Worm (Caenorhabditis elegans): Measurements from ENCODE around the gene nhr-227.

nhr-227 gene

DNA sequence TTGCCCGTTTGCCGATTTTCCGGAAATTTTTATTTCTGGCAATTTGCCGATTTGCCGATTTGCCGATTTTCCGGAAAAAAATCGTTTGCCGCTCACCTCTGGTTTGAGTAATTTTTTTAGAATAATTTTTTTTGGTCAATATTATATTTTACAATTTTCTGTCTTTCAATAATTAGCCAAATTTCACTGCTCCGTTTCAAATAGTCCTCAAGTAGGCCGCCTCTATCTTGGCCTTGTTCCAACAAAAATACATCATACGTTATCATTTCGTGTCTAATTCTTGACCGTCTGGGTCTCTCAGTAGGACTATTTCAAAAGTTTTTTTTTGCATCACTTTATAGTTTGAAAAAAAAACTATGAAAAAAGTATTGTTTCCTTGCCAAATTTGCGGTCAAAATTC lies 7.0 kb downstream of the nhr-227 start, which contains the start of gene nhr-115:
Gene nhr-115, plus strand, starts transcription at position 301 of the 400 bp plus-strand sequence.
- TF ChIP-seq ceh-82 (tag; optimal IDR thresholded peaks at IDR 0.05): no peak
- peak; percentile 37 for TF ChIP-seq elt-2 (tag; optimal IDR thresholded peaks at IDR 0.05)

DNA sequence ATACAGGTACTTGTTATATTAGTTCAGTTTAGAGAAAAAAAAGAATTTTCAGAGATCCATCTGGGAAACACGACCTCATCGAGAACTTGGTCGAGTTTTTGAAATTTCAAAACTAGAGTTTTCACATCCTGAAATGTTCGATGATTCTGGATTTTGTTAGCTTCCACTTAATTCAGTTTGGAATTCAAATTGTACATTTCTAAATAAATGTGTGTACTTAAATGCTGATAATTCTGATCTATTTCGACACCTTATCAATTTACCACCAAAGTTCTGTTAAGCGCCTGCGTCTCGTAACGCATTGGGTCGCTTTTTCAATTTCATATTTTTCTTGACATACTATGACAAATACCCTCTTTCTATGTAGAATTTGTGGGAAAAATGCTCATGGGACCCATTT lies 9.3 kb downstream of the nhr-227 start, which contains the start of gene nhr-226:
Gene nhr-226, plus strand, starts transcription at position 301 of the 400 bp plus-strand sequence.
- no peak for TF ChIP-seq skn-1 (tag; optimal IDR thresholded peaks at IDR 0.05)
- TF ChIP-seq mdl-1 (tag; optimal IDR thresholded peaks at IDR 0.05): no peak
- TF ChIP-seq elt-2 (tag; optimal IDR thresholded peaks at IDR 0.05): peak; percentile 44
- TF ChIP-seq elt-3 (tag; optimal IDR thresholded peaks at IDR 0.05): no peak
- peak; percentile 31 for TF ChIP-seq pqm-1 (tag; optimal IDR thresholded peaks at IDR 0.05)
- TF ChIP-seq nhr-23 (tag; optimal IDR thresholded peaks at IDR 0.05): no peak
- TF ChIP-seq snpc-4 (tag; optimal IDR thresholded peaks at IDR 0.05): no peak

DNA sequence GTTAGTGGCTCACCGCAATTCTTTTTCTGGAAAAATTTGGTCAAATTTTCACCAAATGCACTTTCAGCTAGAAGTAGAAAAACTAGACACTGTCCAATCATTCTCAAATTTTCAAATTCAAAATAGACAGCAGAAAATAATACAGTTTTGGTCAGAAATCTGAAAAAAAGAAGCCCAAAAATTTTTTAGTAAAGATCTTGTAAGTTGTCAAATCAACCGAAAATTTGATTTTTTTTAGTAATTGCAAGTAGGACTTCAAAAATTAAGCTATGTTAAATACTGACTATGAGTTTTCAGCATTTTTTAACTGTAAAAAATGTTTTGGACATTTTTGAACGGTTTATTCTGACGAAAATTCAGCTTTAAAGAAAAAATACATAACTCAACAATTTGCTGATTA lies 15.7 kb downstream of the nhr-227 start, which contains the start of gene Y19D10B.8:
Gene Y19D10B.8, minus strand, starts transcription at position 101 of the 400 bp plus-strand sequence.
- no peak for TF ChIP-seq daf-12 (tag; optimal IDR thresholded peaks at IDR 0.05)
- no peak for TF ChIP-seq egl-5 (tag; optimal IDR thresholded peaks at IDR 0.05)
- no peak for TF ChIP-seq egl-27 (tag; optimal IDR thresholded peaks at IDR 0.05)
- no peak for TF ChIP-seq fkh-10 (GFP tag; optimal IDR thresholded peaks at IDR 0.05)
- TF ChIP-seq nhr-77 (tag; optimal IDR thresholded peaks at IDR 0.05): no peak
- TF ChIP-seq sea-2 (GFP tag; optimal IDR thresholded peaks at IDR 0.05): no peak
- no peak for TF ChIP-seq zag-1 (tag; optimal IDR thresholded peaks at IDR 0.05)

DNA sequence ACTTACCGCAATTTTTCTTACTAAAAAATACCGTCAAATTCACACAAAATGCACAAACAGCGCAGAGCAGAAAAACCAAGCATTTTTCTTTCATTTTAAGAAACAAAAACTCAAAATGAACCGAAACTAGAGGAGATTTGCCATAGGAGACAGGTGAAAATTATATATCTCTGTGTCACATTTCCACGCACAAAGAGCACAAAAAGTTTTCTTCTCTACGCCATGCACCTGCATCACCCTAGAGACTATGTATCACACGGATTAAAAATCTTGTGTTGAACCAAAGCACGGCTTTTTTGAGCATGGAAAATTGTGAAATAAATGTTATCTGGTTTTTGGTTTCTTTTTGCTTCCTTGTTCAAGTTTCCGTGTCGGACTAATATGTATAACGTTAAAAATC lies 18.5 kb downstream of the nhr-227 start, which contains the start of gene irld-15:
Gene irld-15, minus strand, starts transcription at position 101 of the 400 bp plus-strand sequence.
- TF ChIP-seq nfya-1 (tag; optimal IDR thresholded peaks at IDR 0.05; ENCODE audit: insufficient read depth) (no peak), lin-39 (tag; optimal IDR thresholded peaks at IDR 0.05) (no peak), nhr-77 (tag; optimal IDR thresholded peaks at IDR 0.05) (no peak), ama-1 (optimal IDR thresholded peaks at IDR 0.05) (no peak), hmg-11 (tag; optimal IDR thresholded peaks at IDR 0.05) (no peak), fos-1 (tag; optimal IDR thresholded peaks at IDR 0.05) (no peak), elt-1 (tag; optimal IDR thresholded peaks at IDR 0.05) (no peak), jun-1 (tag; optimal IDR thresholded peaks at IDR 0.05) (no peak), tbx-2 (tag; optimal IDR thresholded peaks at IDR 0.05) (no peak), fkh-10 (GFP tag; optimal IDR thresholded peaks at IDR 0.05) (no peak), egl-27 (tag; optimal IDR thresholded peaks at IDR 0.05) (no peak), ZK546.5 (tag; optimal IDR thresholded peaks at IDR 0.05) (no peak), lin-15B (tag; optimal IDR thresholded peaks at IDR 0.05) (no peak), daf-12 (tag; optimal IDR thresholded peaks at IDR 0.05) (no peak), sea-2 (GFP tag; optimal IDR thresholded peaks at IDR 0.05) (no peak), snpc-4 (tag; optimal IDR thresholded peaks at IDR 0.05) (no peak), R02D3.7 (tag; optimal IDR thresholded peaks at IDR 0.05) (no peak), unc-62 (GFP tag; optimal IDR thresholded peaks at IDR 0.05) (no peak), eor-1 (tag; optimal IDR thresholded peaks at IDR 0.05) (no peak), ztf-4 (tag; optimal IDR thresholded peaks at IDR 0.05) (no peak)

DNA sequence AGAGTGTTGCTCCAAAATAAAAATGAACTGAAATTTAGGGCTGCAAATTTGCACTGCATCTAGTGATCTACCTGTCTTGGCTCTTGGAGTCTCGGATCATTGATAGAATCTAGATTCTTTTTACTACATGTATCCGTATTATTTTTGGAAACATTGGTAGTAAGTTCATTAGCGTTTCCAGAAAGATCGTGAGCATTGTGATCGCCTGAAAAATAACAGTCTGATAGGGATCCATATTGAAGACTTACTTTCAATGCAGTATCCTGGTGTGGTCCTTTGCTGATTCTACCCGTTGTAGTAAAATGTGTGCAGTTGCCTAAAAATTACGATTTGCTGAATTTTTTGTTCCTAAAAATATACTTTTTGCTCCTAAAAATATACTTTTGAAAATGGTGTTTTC lies 21.2 kb downstream of the nhr-227 start:
- TF ChIP-seq mml-1 (tag; optimal IDR thresholded peaks at IDR 0.05) (no peak), nhr-11 (tag; optimal IDR thresholded peaks at IDR 0.05) (no peak), ztf-4 (tag; optimal IDR thresholded peaks at IDR 0.05) (no peak), lin-15B (tag; optimal IDR thresholded peaks at IDR 0.05) (no peak), sea-2 (GFP tag; optimal IDR thresholded peaks at IDR 0.05) (no peak), elt-3 (tag; optimal IDR thresholded peaks at IDR 0.05) (no peak), nhr-43 (tag; optimal IDR thresholded peaks at IDR 0.05; ENCODE audit: poor library complexity, severe bottlenecking) (no peak), lsy-12 (tag; optimal IDR thresholded peaks at IDR 0.05) (no peak)

DNA sequence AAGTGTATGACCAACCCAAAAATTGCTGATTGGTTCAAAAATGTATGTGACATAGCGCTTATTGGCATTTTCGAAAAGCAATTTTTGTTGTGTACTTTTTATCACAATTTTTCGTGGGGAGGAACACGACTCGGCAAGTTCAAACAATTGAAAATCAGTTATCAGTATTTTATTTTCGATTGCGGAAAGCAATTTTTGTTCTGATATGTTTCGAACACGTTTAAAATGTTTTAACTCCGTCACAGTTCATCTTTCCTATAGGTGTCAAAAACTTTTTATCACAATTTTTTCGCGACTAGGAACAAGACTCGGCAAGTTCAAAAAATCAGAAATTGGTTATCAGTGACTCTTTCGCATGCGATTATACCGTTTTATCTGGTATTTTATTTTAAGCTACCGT lies 23.0 kb downstream of the nhr-227 start:
- TF ChIP-seq elt-2 (tag; optimal IDR thresholded peaks at IDR 0.05) (peak; percentile 99), pqm-1 (tag; optimal IDR thresholded peaks at IDR 0.05) (peak; percentile 44), jun-1 (tag; optimal IDR thresholded peaks at IDR 0.05) (peak; percentile 46), mml-1 (tag; optimal IDR thresholded peaks at IDR 0.05) (no peak)

Data from whole organism, L3 larva.